Worm (Caenorhabditis elegans): ENCODE results near the gene clp-6.

The clp-6 gene

DNA sequence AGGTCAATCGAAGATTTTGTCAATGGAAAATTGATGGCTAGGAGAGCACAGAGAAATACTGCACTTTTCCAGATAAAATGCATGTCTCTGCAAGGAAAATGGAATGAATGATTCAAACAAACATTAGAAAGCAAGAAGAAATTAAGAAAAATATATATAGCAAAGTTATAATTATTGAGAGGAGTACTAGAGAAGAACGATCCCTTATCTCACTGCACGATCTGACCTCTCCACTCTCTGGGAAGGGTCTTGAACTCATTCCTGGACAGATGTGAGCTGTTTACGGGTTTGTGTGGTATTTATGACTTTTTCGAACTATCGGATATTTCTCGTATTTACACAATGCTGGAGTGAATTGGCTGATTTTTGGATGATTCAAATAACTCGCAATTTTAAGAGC, 4.6 kb downstream of the clp-6 start, which contains the start of gene Y77E11A.23:
Gene Y77E11A.23 (minus strand): TSS at position 107 of the 400 bp plus-strand sequence.
- TF ChIP-seq nhr-2 (tag; optimal IDR thresholded peaks at IDR 0.05) (peak; percentile 19), ceh-83 (GFP tag; optimal IDR thresholded peaks at IDR 0.05) (no peak), elt-1 (tag; optimal IDR thresholded peaks at IDR 0.05; ENCODE audit: borderline replicate concordance, insufficient read depth) (peak; percentile 93)

DNA sequence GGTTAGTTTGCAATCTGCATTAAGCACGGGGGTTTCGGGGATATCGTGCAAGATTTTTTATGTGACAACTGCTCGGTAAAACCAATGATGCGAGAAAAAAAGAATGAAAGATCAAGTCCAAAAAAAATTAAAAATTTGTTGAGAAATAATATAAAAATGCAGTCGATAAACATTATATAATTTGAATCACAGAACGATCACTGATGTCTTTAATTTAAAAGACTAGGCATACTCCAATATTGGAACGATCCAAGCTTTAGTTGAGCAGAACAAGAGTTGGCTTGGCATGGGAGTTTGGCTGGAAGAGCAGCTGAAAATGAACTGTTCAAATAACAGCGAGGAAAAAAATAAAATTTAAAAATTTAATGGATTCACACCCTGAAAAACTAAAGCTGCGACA, 7.6 kb downstream of the clp-6 start, which contains the start of gene clec-171:
Gene clec-171 (minus strand): TSS at position 101 of the 400 bp plus-strand sequence.
- TF ChIP-seq cnd-1 (tag; optimal IDR thresholded peaks at IDR 0.05) (no peak), bed-3 (GFP tag; optimal IDR thresholded peaks at IDR 0.05) (no peak), nhr-28 (tag; optimal IDR thresholded peaks at IDR 0.05) (no peak), snpc-4 (tag; optimal IDR thresholded peaks at IDR 0.05) (no peak), ceh-43 (GFP tag; optimal IDR thresholded peaks at IDR 0.05) (no peak), drap-1 (GFP tag; optimal IDR thresholded peaks at IDR 0.05) (no peak), unc-39 (tag; optimal IDR thresholded peaks at IDR 0.05) (no peak), pha-4 (tag; optimal IDR thresholded peaks at IDR 0.05) (no peak), nhr-76 (tag; optimal IDR thresholded peaks at IDR 0.05) (no peak), unc-120 (tag; optimal IDR thresholded peaks at IDR 0.05; ENCODE audit: poor library complexity, severe bottlenecking) (no peak), zip-8 (tag; optimal IDR thresholded peaks at IDR 0.05) (no peak), elt-3 (tag; optimal IDR thresholded peaks at IDR 0.05) (no peak), ces-1 (GFP tag; optimal IDR thresholded peaks at IDR 0.05) (no peak)

DNA sequence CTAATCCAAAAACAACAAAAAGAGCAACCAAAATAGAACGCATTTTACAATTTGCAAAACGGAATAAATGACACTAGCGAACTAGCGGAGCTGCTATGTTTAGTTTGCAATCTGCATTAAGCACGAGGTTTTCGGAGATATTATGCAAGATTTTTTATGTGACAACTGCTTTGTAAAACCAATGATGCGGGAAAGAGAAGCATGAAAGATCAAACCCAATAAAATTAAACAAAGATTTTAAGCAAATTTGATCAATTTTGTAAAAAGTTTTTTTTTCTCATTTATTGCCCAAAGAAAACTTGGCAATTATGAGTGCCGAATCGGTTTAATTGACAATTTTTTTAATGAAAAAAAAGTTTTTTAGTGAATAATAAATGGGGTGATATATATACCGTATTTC, 9.9 kb downstream of the clp-6 start, which contains the start of gene Y77E11A.8:
Gene Y77E11A.8 (minus strand): TSS at position 101 of the 400 bp plus-strand sequence.
- TF ChIP-seq drap-1 (GFP tag; optimal IDR thresholded peaks at IDR 0.05): no peak
- no peak for TF ChIP-seq snpc-4 (tag; optimal IDR thresholded peaks at IDR 0.05)
- no peak for TF ChIP-seq unc-120 (tag; optimal IDR thresholded peaks at IDR 0.05; ENCODE audit: poor library complexity, severe bottlenecking)
- TF ChIP-seq sptf-1 (tag; optimal IDR thresholded peaks at IDR 0.05): no peak
- no peak for TF ChIP-seq nhr-237 (tag; optimal IDR thresholded peaks at IDR 0.05)
- TF ChIP-seq lin-32 (GFP tag; optimal IDR thresholded peaks at IDR 0.05): no peak
- no peak for TF ChIP-seq nhr-2 (tag; optimal IDR thresholded peaks at IDR 0.05)
- TF ChIP-seq lsy-2 (tag; optimal IDR thresholded peaks at IDR 0.05): no peak
- no peak for TF ChIP-seq nhr-76 (tag; optimal IDR thresholded peaks at IDR 0.05)
- no peak for TF ChIP-seq mls-2 (tag; optimal IDR thresholded peaks at IDR 0.05)
- TF ChIP-seq cnd-1 (tag; optimal IDR thresholded peaks at IDR 0.05): no peak
- TF ChIP-seq ham-2 (GFP tag; optimal IDR thresholded peaks at IDR 0.05): no peak
- TF ChIP-seq bed-3 (GFP tag; optimal IDR thresholded peaks at IDR 0.05): no peak

DNA sequence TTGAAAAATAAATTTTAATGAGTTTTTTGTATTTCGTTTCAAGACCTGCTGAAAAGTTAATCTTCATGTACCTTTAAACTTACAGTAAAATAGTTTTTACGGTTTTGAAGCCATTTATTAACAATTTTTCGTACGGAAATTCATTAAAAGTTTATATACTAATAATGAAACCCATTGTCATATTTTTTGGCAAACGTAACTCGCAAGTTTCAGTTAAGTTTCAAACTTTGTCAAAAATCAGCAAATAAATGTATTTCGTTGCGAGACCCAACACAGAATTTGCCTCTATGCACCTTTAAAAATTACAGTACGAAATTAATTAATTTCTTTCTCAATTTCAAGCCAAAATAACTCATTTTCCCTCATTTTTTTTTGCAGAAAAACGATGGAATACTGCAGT, 14.2 kb downstream of the clp-6 start, which contains the start of gene jtr-1:
Gene jtr-1 (plus strand): TSS at position 327 of the 400 bp plus-strand sequence.
- TF ChIP-seq sem-2 (GFP tag; optimal IDR thresholded peaks at IDR 0.05): no peak
- TF ChIP-seq ceh-39 (tag; optimal IDR thresholded peaks at IDR 0.05): no peak
- TF ChIP-seq ceh-43 (GFP tag; optimal IDR thresholded peaks at IDR 0.05): no peak
- TF ChIP-seq ces-1 (GFP tag; optimal IDR thresholded peaks at IDR 0.05): no peak
- TF ChIP-seq nhr-28 (tag; optimal IDR thresholded peaks at IDR 0.05): no peak
- no peak for TF ChIP-seq ham-2 (GFP tag; optimal IDR thresholded peaks at IDR 0.05)
- no peak for TF ChIP-seq snpc-4 (tag; optimal IDR thresholded peaks at IDR 0.05)
- no peak for TF ChIP-seq nhr-237 (tag; optimal IDR thresholded peaks at IDR 0.05)
- no peak for TF ChIP-seq lin-32 (GFP tag; optimal IDR thresholded peaks at IDR 0.05)
- TF ChIP-seq M03D4.4 (tag; optimal IDR thresholded peaks at IDR 0.05): no peak
- no peak for TF ChIP-seq mls-2 (tag; optimal IDR thresholded peaks at IDR 0.05)
- no peak for TF ChIP-seq mep-1 (tag; optimal IDR thresholded peaks at IDR 0.05)

DNA sequence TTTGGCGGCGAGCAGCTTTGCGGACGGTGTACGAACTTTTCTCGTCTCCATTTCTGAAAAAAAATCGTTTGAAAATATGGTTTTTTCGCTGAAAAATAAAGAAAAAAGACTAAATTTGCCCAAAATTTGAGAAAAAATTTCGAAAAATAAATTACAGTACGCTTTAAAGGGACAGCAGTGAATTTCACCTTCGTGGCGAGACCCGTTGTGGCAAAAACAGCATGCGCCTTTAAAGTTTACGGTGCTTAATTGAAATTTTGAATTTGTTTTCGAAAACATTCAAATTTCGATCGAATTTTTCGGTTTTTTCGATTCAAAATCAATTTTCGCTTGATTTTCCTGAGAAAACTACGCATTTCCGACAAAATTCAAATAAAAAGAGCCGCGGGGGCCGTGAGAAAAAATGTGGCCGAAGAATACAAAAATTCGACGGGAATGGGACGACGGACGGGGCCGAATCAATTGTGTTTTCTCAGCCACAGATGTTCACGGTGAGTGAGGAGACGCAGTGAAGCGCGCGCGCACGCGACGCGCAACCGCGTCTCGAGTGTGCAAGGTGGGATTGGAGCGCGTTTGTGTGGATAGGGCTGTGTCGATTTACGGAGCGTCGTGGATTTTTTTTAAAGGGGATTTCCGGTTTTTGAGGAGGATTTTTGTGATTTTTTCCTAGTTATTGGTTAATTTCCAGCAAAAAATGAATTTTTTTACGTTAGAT, 14.9 kb downstream of the clp-6 start, which contains the start of gene Y77E11A.7:
Gene Y77E11A.7 (minus strand): TSS at position 55 of the 715 bp plus-strand sequence.
- peak; percentile 86 for TF ChIP-seq lin-13 (tag; optimal IDR thresholded peaks at IDR 0.05)
- TF ChIP-seq bed-3 (GFP tag; optimal IDR thresholded peaks at IDR 0.05): no peak
- peak; percentile 63 for TF ChIP-seq drap-1 (GFP tag; optimal IDR thresholded peaks at IDR 0.05)
- TF ChIP-seq mep-1 (tag; optimal IDR thresholded peaks at IDR 0.05): peak; percentile 97
- TF ChIP-seq unc-62 (GFP tag; optimal IDR thresholded peaks at IDR 0.05): peak; percentile 67
- peak; percentile 34 for TF ChIP-seq hlh-1 (tag; optimal IDR thresholded peaks at IDR 0.05)
- TF ChIP-seq cnd-1 (tag; optimal IDR thresholded peaks at IDR 0.05): no peak
- TF ChIP-seq mab-5 (tag; optimal IDR thresholded peaks at IDR 0.05): peak; percentile 10
- peak; percentile 72 for TF ChIP-seq unc-120 (tag; optimal IDR thresholded peaks at IDR 0.05; ENCODE audit: poor library complexity, severe bottlenecking)
- TF ChIP-seq nhr-237 (tag; optimal IDR thresholded peaks at IDR 0.05): peak; percentile 95
- TF ChIP-seq ceh-39 (tag; optimal IDR thresholded peaks at IDR 0.05): peak; percentile 90
- no peak for TF ChIP-seq elt-3 (tag; optimal IDR thresholded peaks at IDR 0.05)
- peak; percentile 23 for TF ChIP-seq M03D4.4 (tag; optimal IDR thresholded peaks at IDR 0.05)
- TF ChIP-seq nhr-76 (tag; optimal IDR thresholded peaks at IDR 0.05): no peak
- TF ChIP-seq sptf-1 (tag; optimal IDR thresholded peaks at IDR 0.05): peak; percentile 80
- no peak for TF ChIP-seq tbx-8 (GFP tag; optimal IDR thresholded peaks at IDR 0.05)
- TF ChIP-seq mls-2 (tag; optimal IDR thresholded peaks at IDR 0.05): peak; percentile 29
- peak; percentile 15 for TF ChIP-seq ham-2 (GFP tag; optimal IDR thresholded peaks at IDR 0.05)
- TF ChIP-seq snpc-4 (tag; optimal IDR thresholded peaks at IDR 0.05): no peak
- TF ChIP-seq pha-4 (tag; optimal IDR thresholded peaks at IDR 0.05): peak; percentile 86
- peak; percentile 85 for TF ChIP-seq lsy-2 (tag; optimal IDR thresholded peaks at IDR 0.05)
- no peak for TF ChIP-seq nhr-28 (tag; optimal IDR thresholded peaks at IDR 0.05)
- peak; percentile 81 for TF ChIP-seq ces-1 (GFP tag; optimal IDR thresholded peaks at IDR 0.05)
- peak; percentile 43 for TF ChIP-seq lin-32 (GFP tag; optimal IDR thresholded peaks at IDR 0.05)
- TF ChIP-seq flh-1 (GFP tag; optimal IDR thresholded peaks at IDR 0.05): peak; percentile 3
- TF ChIP-seq ceh-43 (GFP tag; optimal IDR thresholded peaks at IDR 0.05): no peak

Data from whole organism, mixed stage, embryonic.